Fruit fly (Drosophila melanogaster): Measurements from ENCODE around the gene Cpr30F.

The Cpr30F gene

dm6 chr2L:9907320-9908256 is 25.4 kb downstream of the Cpr30F start:
- no peak for TF ChIP-seq Vsx2 (GFP tag; optimal IDR thresholded peaks at IDR 0.05; ENCODE audit: partially characterized antibody)
- TF ChIP-seq Mio (GFP tag; optimal IDR thresholded peaks at IDR 0.05) = no peak
- no peak for TF ChIP-seq Rel (GFP tag; optimal IDR thresholded peaks at IDR 0.05)
- no peak for TF ChIP-seq Rel (tag; optimal IDR thresholded peaks at IDR 0.05)
- no peak for TF ChIP-seq Dfd (GFP tag; optimal IDR thresholded peaks at IDR 0.05)
- TF ChIP-seq ey (GFP tag; optimal IDR thresholded peaks at IDR 0.05) = no peak
- TF ChIP-seq Sp1 (GFP tag; optimal IDR thresholded peaks at IDR 0.05) = no peak
- TF ChIP-seq OdsH (GFP tag; optimal IDR thresholded peaks at IDR 0.05) = no peak
- TF ChIP-seq psq (GFP tag; optimal IDR thresholded peaks at IDR 0.05) = peak; percentile 61
- TF ChIP-seq GATAd (GFP tag; optimal IDR thresholded peaks at IDR 0.05) = no peak
- no peak for TF ChIP-seq Dif (GFP tag; optimal IDR thresholded peaks at IDR 0.05; ENCODE audit: partially characterized antibody)
- no peak for TF ChIP-seq rgr (GFP tag; optimal IDR thresholded peaks at IDR 0.05)
- TF ChIP-seq pan (optimal IDR thresholded peaks at IDR 0.05) = no peak
- no peak for TF ChIP-seq fru (GFP tag; optimal IDR thresholded peaks at IDR 0.05)
- no peak for TF ChIP-seq woc (GFP tag; optimal IDR thresholded peaks at IDR 0.05)
- TF ChIP-seq N (GFP tag; optimal IDR thresholded peaks at IDR 0.05) = peak; percentile 24
- TF ChIP-seq Jra (GFP tag; optimal IDR thresholded peaks at IDR 0.05) = peak; percentile 23

dm6 chr2L:9906641-9907040 is 26.3 kb downstream of the Cpr30F start:
- TF ChIP-seq usp (GFP tag; optimal IDR thresholded peaks at IDR 0.05) = no peak
- TF ChIP-seq sage (GFP tag; optimal IDR thresholded peaks at IDR 0.05) = no peak
- no peak for TF ChIP-seq Sp1 (GFP tag; optimal IDR thresholded peaks at IDR 0.05)
- TF ChIP-seq Hr83 (GFP tag; optimal IDR thresholded peaks at IDR 0.05; ENCODE audit: poor library complexity, severe bottlenecking) = no peak
- no peak for TF ChIP-seq Hnf4 (GFP tag; optimal IDR thresholded peaks at IDR 0.05)
- TF ChIP-seq Abd-B (GFP tag; optimal IDR thresholded peaks at IDR 0.05) = no peak
- no peak for TF ChIP-seq dsf (GFP tag; optimal IDR thresholded peaks at IDR 0.05; ENCODE audit: borderline replicate concordance)
- no peak for TF ChIP-seq jim (GFP tag; optimal IDR thresholded peaks at IDR 0.05)
- TF ChIP-seq Dfd (GFP tag; optimal IDR thresholded peaks at IDR 0.05) = no peak
- no peak for TF ChIP-seq woc (GFP tag; optimal IDR thresholded peaks at IDR 0.05)
- TF ChIP-seq HLH106 (tag; optimal IDR thresholded peaks at IDR 0.05) = no peak
- no peak for TF ChIP-seq tai (GFP tag; optimal IDR thresholded peaks at IDR 0.05)

dm6 chr2L:9903028-9903427 is 29.9 kb downstream of the Cpr30F start, which contains the start of gene Muc30E:
Gene Muc30E (minus strand): TSS chr2L:9903128.
- TF ChIP-seq Hnf4 (GFP tag; optimal IDR thresholded peaks at IDR 0.05) (no peak), Dif (GFP tag; optimal IDR thresholded peaks at IDR 0.05; ENCODE audit: partially characterized antibody) (no peak), Myc (optimal IDR thresholded peaks at IDR 0.05) (no peak), Sp1 (GFP tag; optimal IDR thresholded peaks at IDR 0.05) (no peak), lola (GFP tag; optimal IDR thresholded peaks at IDR 0.05) (no peak), CrebA (GFP tag; optimal IDR thresholded peaks at IDR 0.05; ENCODE audit: borderline replicate concordance) (no peak), HLH106 (tag; optimal IDR thresholded peaks at IDR 0.05) (no peak), OdsH (GFP tag; optimal IDR thresholded peaks at IDR 0.05) (no peak), Mio (GFP tag; optimal IDR thresholded peaks at IDR 0.05) (no peak), GATAd (GFP tag; optimal IDR thresholded peaks at IDR 0.05) (no peak), Rel (GFP tag; optimal IDR thresholded peaks at IDR 0.05) (no peak), Rel (tag; optimal IDR thresholded peaks at IDR 0.05) (no peak), CG32264 (GFP tag; optimal IDR thresholded peaks at IDR 0.05) (no peak), Hr83 (GFP tag; optimal IDR thresholded peaks at IDR 0.05; ENCODE audit: poor library complexity, severe bottlenecking) (no peak), psq (GFP tag; optimal IDR thresholded peaks at IDR 0.05) (no peak), N (GFP tag; optimal IDR thresholded peaks at IDR 0.05) (no peak), ey (GFP tag; optimal IDR thresholded peaks at IDR 0.05) (no peak), CG9705 (GFP tag; optimal IDR thresholded peaks at IDR 0.05) (no peak), Vsx2 (GFP tag; optimal IDR thresholded peaks at IDR 0.05; ENCODE audit: partially characterized antibody) (no peak)

DNA sequence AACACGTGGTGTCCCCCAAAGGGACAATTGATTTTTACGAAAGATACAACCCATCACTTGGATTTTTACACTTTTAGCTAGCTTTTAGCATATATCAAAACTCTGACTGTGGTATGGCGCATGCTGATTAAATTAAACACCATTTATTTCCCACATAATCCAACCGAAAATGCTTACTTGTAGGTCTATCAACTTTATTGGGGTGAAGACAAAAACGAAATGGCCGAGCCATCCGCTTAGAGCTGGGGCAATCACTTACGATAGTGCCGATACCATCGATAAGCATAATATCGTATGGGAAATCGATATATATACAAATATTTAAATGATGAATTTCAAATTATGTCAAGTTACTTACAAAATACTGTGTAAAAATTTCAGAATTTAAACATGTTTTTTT is 35.7 kb downstream of the Cpr30F start, which contains the start of gene RpS2:
RpS2 (minus strand) TSS at position 257 of the 400 bp plus-strand sequence.
- TF ChIP-seq CrebA (GFP tag; optimal IDR thresholded peaks at IDR 0.05; ENCODE audit: borderline replicate concordance) = no peak
- peak; percentile 79 for TF ChIP-seq Hnf4 (GFP tag; optimal IDR thresholded peaks at IDR 0.05)
- no peak for TF ChIP-seq sage (GFP tag; optimal IDR thresholded peaks at IDR 0.05)
- no peak for TF ChIP-seq Hr78 (GFP tag; optimal IDR thresholded peaks at IDR 0.05)
- peak; percentile 62 for TF ChIP-seq Sp1 (GFP tag; optimal IDR thresholded peaks at IDR 0.05)
- peak; percentile 9 for TF ChIP-seq ey (GFP tag; optimal IDR thresholded peaks at IDR 0.05)
- TF ChIP-seq Mio (GFP tag; optimal IDR thresholded peaks at IDR 0.05) = peak; percentile 8
- TF ChIP-seq Dif (GFP tag; optimal IDR thresholded peaks at IDR 0.05; ENCODE audit: partially characterized antibody) = no peak
- TF ChIP-seq usp (GFP tag; optimal IDR thresholded peaks at IDR 0.05) = no peak
- no peak for TF ChIP-seq dl (GFP tag; optimal IDR thresholded peaks at IDR 0.05; ENCODE audit: insufficient read depth in 1 of 2, partially characterized antibody in 2 of 2)
- peak; percentile 53 for TF ChIP-seq Myc (optimal IDR thresholded peaks at IDR 0.05)
- TF ChIP-seq OdsH (GFP tag; optimal IDR thresholded peaks at IDR 0.05) = peak; percentile 41
- peak; percentile 47 for TF ChIP-seq dsf (GFP tag; optimal IDR thresholded peaks at IDR 0.05; ENCODE audit: borderline replicate concordance)
- no peak for TF ChIP-seq jim (GFP tag; optimal IDR thresholded peaks at IDR 0.05)
- no peak for TF ChIP-seq CG32264 (GFP tag; optimal IDR thresholded peaks at IDR 0.05)
- no peak for TF ChIP-seq GATAd (GFP tag; optimal IDR thresholded peaks at IDR 0.05)
- TF ChIP-seq lola (GFP tag; optimal IDR thresholded peaks at IDR 0.05) = no peak
- no peak for TF ChIP-seq tai (GFP tag; optimal IDR thresholded peaks at IDR 0.05)
- no peak for TF ChIP-seq psq (GFP tag; optimal IDR thresholded peaks at IDR 0.05)
- TF ChIP-seq brk (GFP tag; optimal IDR thresholded peaks at IDR 0.05) = peak; percentile 83
- TF ChIP-seq h (GFP tag; optimal IDR thresholded peaks at IDR 0.05) = peak; percentile 48
- TF ChIP-seq N (GFP tag; optimal IDR thresholded peaks at IDR 0.05) = no peak
- TF ChIP-seq Jra (GFP tag; optimal IDR thresholded peaks at IDR 0.05) = peak; percentile 47
- no peak for TF ChIP-seq dmrt93B (GFP tag; optimal IDR thresholded peaks at IDR 0.05)
- TF ChIP-seq woc (GFP tag; optimal IDR thresholded peaks at IDR 0.05) = no peak
- TF ChIP-seq Abd-B (GFP tag; optimal IDR thresholded peaks at IDR 0.05) = no peak
- TF ChIP-seq Dfd (GFP tag; optimal IDR thresholded peaks at IDR 0.05) = no peak
- peak; percentile 69 for TF ChIP-seq rgr (GFP tag; optimal IDR thresholded peaks at IDR 0.05)
- TF ChIP-seq sv (GFP tag; optimal IDR thresholded peaks at IDR 0.05) = peak; percentile 19
- TF ChIP-seq HLH106 (tag; optimal IDR thresholded peaks at IDR 0.05) = no peak
